Worm (Caenorhabditis elegans): ENCODE results near the gene C04G6.2.

Gene C04G6.2

DNA sequence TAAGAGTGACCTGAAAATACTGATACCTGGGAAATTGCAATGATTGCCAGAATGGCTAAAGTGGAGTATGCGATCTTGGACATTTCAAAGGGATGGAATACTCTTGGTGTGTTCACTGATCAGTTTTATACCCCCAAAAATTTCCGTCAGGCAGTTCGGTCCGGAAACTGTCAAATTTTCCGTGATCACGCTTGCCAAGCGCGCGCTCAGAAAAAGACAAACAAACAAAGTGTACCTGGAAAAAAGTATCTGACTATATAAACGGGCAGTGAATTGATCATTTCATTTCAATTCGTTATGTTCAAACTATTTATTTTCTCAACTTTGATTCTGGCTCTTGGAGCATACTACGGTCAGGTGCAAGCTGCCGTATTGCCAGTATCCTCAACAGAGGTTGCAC is 8.7 kb downstream of the C04G6.2 start, which contains the start of the genes idpb-3 and idpb-1:
Gene idpb-3, minus strand, starts transcription at position 101 of the 400 bp plus-strand sequence.
Gene idpb-1, plus strand, starts transcription at position 284 of the 400 bp plus-strand sequence.
- TF ChIP-seq madf-6 (GFP tag; IDR thresholded peaks at IDR 0.05) = no peak
- no peak for TF ChIP-seq hlh-12 (tag; optimal IDR thresholded peaks at IDR 0.05)
- TF ChIP-seq T26A5.8 (tag; optimal IDR thresholded peaks at IDR 0.05) = no peak
- no peak for TF ChIP-seq gei-17 (GFP tag; optimal IDR thresholded peaks at IDR 0.05)
- TF ChIP-seq dox-1 (GFP tag; IDR thresholded peaks at IDR 0.05) = no peak
- TF ChIP-seq lin-54 (GFP tag; optimal IDR thresholded peaks at IDR 0.05) = no peak
- TF ChIP-seq him-1 (tag; optimal IDR thresholded peaks at IDR 0.05) = no peak
- TF ChIP-seq F22D6.2 (tag; optimal IDR thresholded peaks at IDR 0.05) = no peak
- TF ChIP-seq repo-1 (tag; optimal IDR thresholded peaks at IDR 0.05) = no peak
- no peak for TF ChIP-seq ama-1 (optimal IDR thresholded peaks at IDR 0.05)
- no peak for TF ChIP-seq ama-1 (GFP tag; optimal IDR thresholded peaks at IDR 0.05)
- no peak for TF ChIP-seq Y56A3A.18 (GFP tag; IDR thresholded peaks at IDR 0.05)
- no peak for TF ChIP-seq B0261.1 (tag; optimal IDR thresholded peaks at IDR 0.05)
- no peak for TF ChIP-seq rcor-1 (GFP tag; IDR thresholded peaks at IDR 0.05)

DNA sequence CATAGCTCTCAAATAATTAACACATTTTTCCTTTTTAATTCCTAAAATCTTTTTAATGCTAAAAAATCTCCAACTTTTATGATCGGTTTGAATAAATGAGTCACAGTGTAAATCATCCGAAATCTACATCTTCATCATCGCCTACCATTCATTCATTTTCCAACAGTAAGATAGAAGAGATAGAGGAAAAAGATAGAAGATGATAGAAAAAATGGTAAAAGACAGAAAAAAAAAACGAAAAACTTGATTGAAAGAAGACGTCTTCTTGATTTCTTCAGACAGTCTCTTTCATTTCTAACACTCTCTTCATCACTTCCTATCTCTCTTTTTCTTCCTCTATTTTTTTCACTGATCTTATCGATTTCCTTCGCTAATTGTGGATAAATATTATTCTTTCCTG is 10.2 kb downstream of the C04G6.2 start:
- TF ChIP-seq egrh-3 (GFP tag; IDR thresholded peaks at IDR 0.05) = no peak
- TF ChIP-seq mxl-1 (tag; optimal IDR thresholded peaks at IDR 0.05) = no peak
- TF ChIP-seq snpc-3.4 (tag; optimal IDR thresholded peaks at IDR 0.05) = no peak
- no peak for TF ChIP-seq chd-7 (tag; optimal IDR thresholded peaks at IDR 0.05)
- TF ChIP-seq T26A5.8 (tag; optimal IDR thresholded peaks at IDR 0.05) = no peak
- TF ChIP-seq athp-1 (tag; optimal IDR thresholded peaks at IDR 0.05) = no peak
- no peak for TF ChIP-seq unc-62 (GFP tag; optimal IDR thresholded peaks at IDR 0.05)
- TF ChIP-seq ceh-40 (GFP tag; IDR thresholded peaks at IDR 0.05) = no peak
- no peak for TF ChIP-seq ztf-22 (GFP tag; optimal IDR thresholded peaks at IDR 0.05)
- TF ChIP-seq ztf-18 (tag; optimal IDR thresholded peaks at IDR 0.05) = no peak
- TF ChIP-seq B0261.1 (tag; optimal IDR thresholded peaks at IDR 0.05) = no peak
- TF ChIP-seq hmg-20 (GFP tag; IDR thresholded peaks at IDR 0.05) = no peak
- TF ChIP-seq madf-8 (GFP tag; conservative IDR thresholded peaks at IDR 0.05) = no peak

DNA sequence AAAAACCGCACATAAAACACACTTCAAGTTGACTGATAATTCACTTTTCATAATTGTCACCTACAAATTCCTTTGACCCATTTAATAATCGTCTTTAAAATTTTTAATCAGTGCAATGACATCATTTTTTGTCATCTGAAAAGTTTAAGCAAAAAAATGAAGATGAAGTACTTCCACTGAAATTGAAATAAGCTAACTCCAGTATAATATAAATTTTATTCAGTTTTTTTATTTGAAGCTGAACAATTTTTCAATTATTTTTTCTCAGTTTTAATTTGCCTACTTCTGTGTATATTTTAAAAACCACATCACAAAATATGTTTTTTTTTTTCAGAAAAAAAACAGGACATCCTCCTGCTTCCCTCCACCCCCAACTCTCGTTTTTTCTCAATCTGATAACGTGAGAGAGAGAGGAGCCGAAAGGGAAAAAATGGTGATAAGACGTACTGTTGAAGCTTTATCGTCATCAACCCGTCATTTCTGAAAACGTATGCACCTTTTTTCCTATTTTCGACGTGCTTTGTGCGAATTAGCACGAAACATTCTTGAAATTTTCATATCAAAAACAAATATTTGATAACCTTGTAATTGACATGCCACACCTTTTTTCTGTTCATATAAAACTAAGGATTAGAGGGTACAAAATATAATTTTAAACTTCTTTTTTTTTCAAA is 10.9 kb downstream of the C04G6.2 start, which contains the start of the genes C04G6.11 and mpk-2:
Gene C04G6.11, minus strand, starts transcription at position 51 of the 674 bp plus-strand sequence.
Gene mpk-2, plus strand, starts transcription at position 335 of the 674 bp plus-strand sequence.
- peak; percentile 75 for TF ChIP-seq atf-7 (tag; optimal IDR thresholded peaks at IDR 0.05)
- no peak for TF ChIP-seq gei-17 (GFP tag; optimal IDR thresholded peaks at IDR 0.05)
- TF ChIP-seq dpl-1 (GFP tag; optimal IDR thresholded peaks at IDR 0.05) = no peak
- TF ChIP-seq Y79H2A.3 (GFP tag; conservative IDR thresholded peaks at IDR 0.05) = no peak
- TF ChIP-seq F37B4.10 (GFP tag; IDR thresholded peaks at IDR 0.05) = no peak
- TF ChIP-seq madf-10 (tag; optimal IDR thresholded peaks at IDR 0.05) = peak; percentile 22
- no peak for TF ChIP-seq attf-6 (GFP tag; IDR thresholded peaks at IDR 0.05)
- no peak for TF ChIP-seq F39B2.1 (GFP tag; IDR thresholded peaks at IDR 0.05)
- TF ChIP-seq T26A5.8 (tag; optimal IDR thresholded peaks at IDR 0.05) = no peak
- no peak for TF ChIP-seq C17E4.6 (GFP tag; IDR thresholded peaks at IDR 0.05)
- no peak for TF ChIP-seq D2030.7 (GFP tag; IDR thresholded peaks at IDR 0.05)
- TF ChIP-seq nhr-80 (tag; optimal IDR thresholded peaks at IDR 0.05) = peak; percentile 93
- TF ChIP-seq lag-1 (GFP tag; IDR thresholded peaks at IDR 0.05) = no peak
- no peak for TF ChIP-seq akir-1 (GFP tag; optimal IDR thresholded peaks at IDR 0.05)
- no peak for TF ChIP-seq repo-1 (tag; optimal IDR thresholded peaks at IDR 0.05)
- TF ChIP-seq mel-28 (tag; optimal IDR thresholded peaks at IDR 0.05; ENCODE audit: borderline replicate concordance) = no peak
- no peak for TF ChIP-seq ekl-4 (GFP tag; IDR thresholded peaks at IDR 0.05)
- no peak for TF ChIP-seq fkh-3 (tag; optimal IDR thresholded peaks at IDR 0.05)
- no peak for TF ChIP-seq nhr-27 (tag; optimal IDR thresholded peaks at IDR 0.05)
- peak; percentile 44 for TF ChIP-seq unc-62 (GFP tag; optimal IDR thresholded peaks at IDR 0.05)
- no peak for TF ChIP-seq rec-8 (tag; optimal IDR thresholded peaks at IDR 0.05)
- TF ChIP-seq Y67H2A.10 (GFP tag; conservative IDR thresholded peaks at IDR 0.05) = no peak
- TF ChIP-seq madf-6 (GFP tag; IDR thresholded peaks at IDR 0.05) = no peak
- no peak for TF ChIP-seq hmg-1.2 (GFP tag; IDR thresholded peaks at IDR 0.05)
- peak; percentile 58 for TF ChIP-seq ztf-22 (GFP tag; optimal IDR thresholded peaks at IDR 0.05)
- TF ChIP-seq snpc-4 (GFP tag; optimal IDR thresholded peaks at IDR 0.05) = no peak
- no peak for TF ChIP-seq snpc-4 (tag; optimal IDR thresholded peaks at IDR 0.05)
- TF ChIP-seq ztf-3 (GFP tag; optimal IDR thresholded peaks at IDR 0.05) = no peak

All from whole organism, young adult.